Fruit fly (Drosophila melanogaster) whole organism, embryonic: ENCODE data around the gene CG6479.

Source experiments
- ATbp ChIP-seq: fragments of 200-800 bp; sonication (Bioruptor generic); optimal IDR thresholded peaks from 2 replicates; lab custom pipeline; 2017; ENCODE audit warnings: missing biosample characterization, mild to moderate bottlenecking, missing genetic modification characterization, missing genetic modification reagents
- Atf6 ChIP-seq: fragments of 200-800 bp; sonication (Bioruptor generic); IDR thresholded peaks from 2 replicates; pipeline ENCODE4 v1.3.6; 2022; ENCODE audit warnings: missing biosample characterization, missing genetic modification characterization
- BEAF-32 ChIP-seq: fragments of 200-800 bp; sonication (Bioruptor generic); optimal IDR thresholded peaks from 3 replicates; lab custom pipeline; 2017; ENCODE audit warnings: missing biosample characterization, missing genetic modification characterization, mild to moderate bottlenecking, moderate library complexity, missing genetic modification reagents
- Bgb ChIP-seq: fragments of 200-800 bp; sonication (Bioruptor generic); IDR thresholded peaks from 2 replicates; pipeline ENCODE4 v1.3.6; 2022; ENCODE audit warnings: missing biosample characterization, missing genetic modification characterization; ENCODE audit not compliant: partially characterized antibody
- CG12155 ChIP-seq: fragments of 200-800 bp; sonication (Bioruptor generic); optimal IDR thresholded peaks from 3 replicates; lab custom pipeline; 2016; ENCODE audit warnings: missing biosample characterization, missing genetic modification characterization
- CG12299 ChIP-seq: fragments of 200-800 bp; sonication (Bioruptor generic); optimal IDR thresholded peaks from 2 replicates; lab custom pipeline; 2018; ENCODE audit warnings: missing biosample characterization, mild to moderate bottlenecking, missing genetic modification characterization
- CG13894 ChIP-seq: fragments of 200-800 bp; sonication (Bioruptor generic); optimal IDR thresholded peaks from 3 replicates; lab custom pipeline; 2018; ENCODE audit warnings: missing biosample characterization, mild to moderate bottlenecking, missing genetic modification characterization, moderate library complexity
- CG17361 ChIP-seq: fragments of 200-800 bp; sonication (Bioruptor generic); IDR thresholded peaks from 3 replicates; pipeline ENCODE4 v1.3.6; 2022; ENCODE audit warnings: missing biosample characterization, missing genetic modification characterization
- CG30431 ChIP-seq: fragments of 200-800 bp; sonication (Bioruptor generic); optimal IDR thresholded peaks from 2 replicates; lab custom pipeline; 2017; ENCODE audit warnings: missing biosample characterization, missing genetic modification characterization
- CG4617 ChIP-seq: fragments of 200-800 bp; sonication (Bioruptor generic); optimal IDR thresholded peaks from 3 replicates; lab custom pipeline; 2016; ENCODE audit warnings: missing biosample characterization, missing genetic modification characterization, borderline replicate concordance
- CG5180 ChIP-seq: fragments of 200-800 bp; sonication (Bioruptor generic); optimal IDR thresholded peaks from 3 replicates; lab custom pipeline; 2017; ENCODE audit warnings: missing biosample characterization, missing genetic modification characterization, mild to moderate bottlenecking, moderate library complexity, missing genetic modification reagents
- CG5245 ChIP-seq: fragments of 200-800 bp; sonication (Bioruptor generic); optimal IDR thresholded peaks from 3 replicates; lab custom pipeline; 2016; ENCODE audit warnings: missing biosample characterization, missing genetic modification characterization
- CG6813 ChIP-seq: fragments of 200-800 bp; sonication (Bioruptor generic); optimal IDR thresholded peaks from 2 replicates; lab custom pipeline; 2017; ENCODE audit warnings: missing biosample characterization, missing genetic modification characterization, mild to moderate bottlenecking, moderate library complexity, missing genetic modification reagents
- CG7357 ChIP-seq: fragments of 200-800 bp; sonication (Bioruptor generic); IDR thresholded peaks from 3 replicates; pipeline ENCODE4 v1.3.6; 2022; ENCODE audit warnings: missing biosample characterization, missing genetic modification characterization
- CG8089 ChIP-seq: fragments of 200-800 bp; sonication (Bioruptor generic); optimal IDR thresholded peaks from 3 replicates; lab custom pipeline; 2016; ENCODE audit warnings: missing biosample characterization, missing genetic modification characterization
- CG9727 ChIP-seq: fragments of 200-800 bp; sonication (Bioruptor generic); optimal IDR thresholded peaks from 3 replicates; lab custom pipeline; 2017; ENCODE audit warnings: missing biosample characterization, mild to moderate bottlenecking, missing genetic modification characterization
- CG9876 ChIP-seq: fragments of 200-800 bp; sonication (Bioruptor generic); optimal IDR thresholded peaks from 2 replicates; lab custom pipeline; 2016; ENCODE audit warnings: missing biosample characterization, missing genetic modification characterization
- D ChIP-seq, 2 experiments: fragments of 200-800 bp in 1 of 2; fragments of >200 bp in 1 of 2; sonication (Bioruptor generic) in 1 of 2; optimal IDR thresholded peaks; 2 replicates in 1 of 2; 3 replicates in 1 of 2; lab custom pipeline; 2017; ENCODE audit warnings: mild to moderate bottlenecking in 1 of 2, missing biosample characterization in 1 of 2, missing genetic modification characterization in 1 of 2, missing genetic modification reagents in 1 of 2
- HHEX ChIP-seq: fragments of 200-800 bp; sonication (Bioruptor generic); optimal IDR thresholded peaks from 3 replicates; lab custom pipeline; 2017; ENCODE audit warnings: missing biosample characterization, mild to moderate bottlenecking, missing genetic modification characterization, missing genetic modification reagents
- Hr51 ChIP-seq, 2 experiments: fragments of 200-800 bp; sonication (Bioruptor generic); optimal IDR thresholded peaks; 2 replicates in 1 of 2; 3 replicates in 1 of 2; lab custom pipeline; 2016 to 2018; ENCODE audit warnings: missing biosample characterization in 2 of 2, missing genetic modification characterization in 2 of 2, mild to moderate bottlenecking in 1 of 2, moderate library complexity in 1 of 2
- Lpt ChIP-seq: fragments of >200 bp; optimal IDR thresholded peaks from 2 replicates; lab custom pipeline; 2018; ENCODE audit warnings: missing biosample characterization, missing genetic modification characterization
- Mrtf ChIP-seq: fragments of 200-800 bp; sonication (Bioruptor generic); IDR thresholded peaks from 3 replicates; pipeline ENCODE4 v1.3.6; 2022; ENCODE audit warnings: missing biosample characterization, missing genetic modification characterization
- Pdp1 ChIP-seq, 2 experiments: fragments of 200-800 bp; sonication (Bioruptor generic); optimal IDR thresholded peaks; 3 replicates each; lab custom pipeline; 2016; ENCODE audit warnings: missing biosample characterization in 2 of 2, missing genetic modification characterization in 2 of 2, mild to moderate bottlenecking in 1 of 2, moderate library complexity in 1 of 2
- Vsx1 ChIP-seq: fragments of 200-800 bp; sonication (Bioruptor generic); optimal IDR thresholded peaks from 2 replicates; lab custom pipeline; 2017; ENCODE audit warnings: missing biosample characterization, mild to moderate bottlenecking, missing genetic modification characterization, missing genetic modification reagents
- abd-A ChIP-seq: fragments of 200-800 bp; sonication (Bioruptor generic); optimal IDR thresholded peaks from 3 replicates; lab custom pipeline; 2019; ENCODE audit warnings: missing biosample characterization, mild to moderate bottlenecking, missing genetic modification characterization, moderate library complexity
- br ChIP-seq: fragments of >200 bp; optimal IDR thresholded peaks from 2 replicates; lab custom pipeline; 2017
- btn ChIP-seq: fragments of 200-800 bp; sonication (Bioruptor generic); optimal IDR thresholded peaks from 2 replicates; lab custom pipeline; 2016; ENCODE audit warnings: missing biosample characterization, missing genetic modification characterization
- chm ChIP-seq: fragments of 200-800 bp; sonication (Bioruptor generic); IDR thresholded peaks from 2 replicates; pipeline ENCODE4 v1.3.6; 2022; ENCODE audit warnings: missing biosample characterization, missing genetic modification characterization
- danr ChIP-seq: fragments of 200-800 bp; sonication (Bioruptor generic); IDR thresholded peaks from 2 replicates; pipeline ENCODE4 v1.3.6; 2022; ENCODE audit warnings: missing biosample characterization, missing genetic modification characterization
- fd3F ChIP-seq: fragments of 200-800 bp; sonication (Bioruptor generic); optimal IDR thresholded peaks from 2 replicates; lab custom pipeline; 2018; ENCODE audit warnings: missing biosample characterization, mild to moderate bottlenecking, missing genetic modification characterization, moderate library complexity
- grn ChIP-seq: fragments of 200-800 bp; sonication (Bioruptor generic); optimal IDR thresholded peaks from 3 replicates; lab custom pipeline; 2017; ENCODE audit warnings: missing biosample characterization, missing genetic modification characterization
- gsb-n ChIP-seq: fragments of 200-800 bp; sonication (Bioruptor generic); optimal IDR thresholded peaks from 3 replicates; lab custom pipeline; 2018; ENCODE audit warnings: missing biosample characterization, mild to moderate bottlenecking, missing genetic modification characterization
- hbn ChIP-seq: fragments of 200-800 bp; sonication (Bioruptor generic); IDR thresholded peaks from 2 replicates; pipeline ENCODE4 v1.3.6; 2022; ENCODE audit warnings: missing biosample characterization, missing genetic modification characterization; ENCODE audit not compliant: partially characterized antibody
- kni ChIP-seq: fragments of 200-800 bp; sonication (Bioruptor generic); optimal IDR thresholded peaks from 3 replicates; lab custom pipeline; 2017; ENCODE audit warnings: mild to moderate bottlenecking, missing biosample characterization, missing genetic modification reagents, missing genetic modification characterization
- nerfin-1 ChIP-seq: fragments of 200-800 bp; sonication (Bioruptor generic); optimal IDR thresholded peaks from 3 replicates; lab custom pipeline; 2019; ENCODE audit warnings: missing biosample characterization, mild to moderate bottlenecking, missing genetic modification characterization, moderate library complexity
- oc ChIP-seq: fragments of 200-800 bp; sonication (Bioruptor generic); optimal IDR thresholded peaks from 2 replicates; lab custom pipeline; 2018; ENCODE audit warnings: missing biosample characterization, mild to moderate bottlenecking, missing genetic modification characterization, moderate library complexity
- odd ChIP-seq: fragments of 200-800 bp; sonication (Bioruptor generic); optimal IDR thresholded peaks from 2 replicates; lab custom pipeline; 2017; ENCODE audit warnings: missing biosample characterization, mild to moderate bottlenecking, missing genetic modification characterization
- pfk ChIP-seq: fragments of 200-800 bp; sonication (Bioruptor generic); optimal IDR thresholded peaks from 2 replicates; lab custom pipeline; 2018; ENCODE audit warnings: missing biosample characterization, mild to moderate bottlenecking, missing genetic modification characterization, moderate library complexity
- pnt ChIP-seq: fragments of 200-800 bp; sonication (Bioruptor generic); optimal IDR thresholded peaks from 3 replicates; lab custom pipeline; 2016; ENCODE audit warnings: missing biosample characterization, missing genetic modification characterization
- pros ChIP-seq: fragments of 200-800 bp; sonication (Bioruptor generic); optimal IDR thresholded peaks from 3 replicates; lab custom pipeline; 2019; ENCODE audit warnings: missing biosample characterization, mild to moderate bottlenecking, missing genetic modification characterization, moderate library complexity
- schlank ChIP-seq: fragments of 200-800 bp; sonication (Bioruptor generic); optimal IDR thresholded peaks from 2 replicates; lab custom pipeline; 2018; ENCODE audit warnings: missing biosample characterization, mild to moderate bottlenecking, missing genetic modification characterization
- sens ChIP-seq: fragments of 200-800 bp; sonication (Bioruptor generic); peaks from one replicate; lab custom pipeline; 2016; ENCODE audit warnings: missing biosample characterization, missing genetic modification characterization
- sob ChIP-seq: fragments of 200-800 bp; sonication (Bioruptor generic); IDR thresholded peaks from 2 replicates; pipeline ENCODE4 v1.3.6; 2022; ENCODE audit warnings: missing biosample characterization, missing genetic modification characterization
- stc ChIP-seq: fragments of 200-800 bp; sonication (Bioruptor generic); IDR thresholded peaks from 2 replicates; pipeline ENCODE4 v1.3.6; 2022; ENCODE audit warnings: missing biosample characterization, missing genetic modification characterization
- tll ChIP-seq, 2 experiments: fragments of 200-800 bp in 1 of 2; fragments of >200 bp in 1 of 2; sonication (Bioruptor generic) in 1 of 2; optimal IDR thresholded peaks; 2 replicates each; lab custom pipeline; 2017 to 2019; ENCODE audit warnings: missing biosample characterization in 2 of 2, missing genetic modification characterization in 2 of 2, mild to moderate bottlenecking in 1 of 2, moderate library complexity in 1 of 2
- z ChIP-seq: fragments of 200-800 bp; sonication (Bioruptor generic); IDR thresholded peaks from 3 replicates; pipeline ENCODE4 v1.3.6; 2022; ENCODE audit warnings: missing biosample characterization, missing genetic modification characterization
- zen ChIP-seq: fragments of 200-800 bp; sonication (Bioruptor generic); optimal IDR thresholded peaks from 3 replicates; lab custom pipeline; 2018; ENCODE audit warnings: missing biosample characterization, mild to moderate bottlenecking, missing genetic modification characterization, moderate library complexity

Gene CG6479

DNA sequence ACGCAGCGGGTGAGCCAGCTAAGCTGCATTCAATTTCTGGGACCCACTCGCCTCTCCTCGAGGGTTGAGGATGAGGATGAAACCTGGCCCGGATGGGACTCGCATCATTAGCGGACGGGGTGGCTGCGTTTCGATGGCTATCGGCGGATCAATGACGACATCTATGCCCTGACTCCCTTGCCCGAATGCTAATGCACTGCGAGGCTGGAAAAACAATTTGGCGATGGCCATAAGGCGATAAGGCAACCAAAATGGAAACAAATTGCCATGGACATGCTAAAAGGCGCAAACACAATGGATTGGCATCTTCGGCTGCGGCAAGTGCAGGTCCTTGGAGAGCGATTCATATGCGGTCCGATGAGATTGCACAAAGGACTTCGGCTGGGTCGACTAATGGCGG lies 23.9 kb upstream of the CG6479 start:
- TF ChIP-seq oc (tag; lab: Kevin White, UChicago) = peak; percentile 68
- peak; percentile 23 for TF ChIP-seq sens
- no peak for TF ChIP-seq CG4617 (GFP tag; lab: Kevin White, UChicago)
- TF ChIP-seq pros (GFP tag; lab: Kevin White, UChicago) = peak; percentile 21
- no peak for TF ChIP-seq CG17361 (GFP tag; lab: Robert Waterston, UW)
- no peak for TF ChIP-seq hbn (GFP tag; lab: Robert Waterston, UW)
- TF ChIP-seq sob (GFP tag; lab: Robert Waterston, UW) = no peak
- no peak for TF ChIP-seq Mrtf (GFP tag; lab: Robert Waterston, UW)
- TF ChIP-seq Lpt (GFP tag; lab: Kevin White, UChicago) = no peak
- TF ChIP-seq grn = peak; percentile 66
- peak; percentile 80 for TF ChIP-seq zen (tag; lab: Kevin White, UChicago)
- TF ChIP-seq fd3F = no peak
- TF ChIP-seq CG8089 (GFP tag; lab: Kevin White, UChicago) = no peak
- no peak for TF ChIP-seq Pdp1 (GFP tag; optimal IDR thresholded peaks at IDR 0.05; lab: Kevin White, UChicago)
- peak; percentile 27 for TF ChIP-seq nerfin-1 (tag; lab: Kevin White, UChicago)
- no peak for TF ChIP-seq chm
- TF ChIP-seq br = no peak
- TF ChIP-seq CG7357 = 0 out of 3 replicates have a peak, but pooled peaks have one; percentile 17
- TF ChIP-seq odd (GFP tag; lab: Kevin White, UChicago) = no peak
- no peak for TF ChIP-seq Bgb
- TF ChIP-seq tll (GFP tag; optimal IDR thresholded peaks at IDR 0.05; lab: Kevin White, UChicago) = peak in 1 of 2 experiments; percentile 35

DNA sequence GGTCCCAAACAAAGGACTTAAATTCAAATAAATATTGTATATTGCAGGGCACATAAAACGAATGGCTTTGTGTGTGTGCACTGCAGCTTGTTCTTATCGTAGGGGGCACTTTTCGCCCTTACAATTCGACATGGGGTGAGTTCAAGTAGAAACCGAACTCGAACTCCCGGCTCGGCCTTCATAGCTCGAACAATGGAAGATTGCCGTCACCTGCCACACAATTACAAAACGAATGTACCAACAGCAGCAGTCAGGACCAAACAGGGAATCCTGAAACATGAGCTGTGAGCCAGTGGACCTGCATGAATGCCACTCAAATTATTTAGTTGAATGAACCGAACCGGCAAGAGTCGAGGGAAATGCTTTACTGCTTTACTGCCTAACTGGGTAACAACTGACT lies 22.9 kb upstream of the CG6479 start:
- TF ChIP-seq pros (GFP tag; lab: Kevin White, UChicago) = peak; percentile 94
- TF ChIP-seq pfk (GFP tag; lab: Kevin White, UChicago) = no peak
- peak; percentile 85 for TF ChIP-seq D (optimal IDR thresholded peaks at IDR 0.05; lab: Kevin White, UChicago)
- TF ChIP-seq D (GFP tag; optimal IDR thresholded peaks at IDR 0.05; lab: Kevin White, UChicago) = no peak
- TF ChIP-seq kni (GFP tag; lab: Kevin White, UChicago) = peak; percentile 3
- TF ChIP-seq HHEX (GFP tag; lab: Kevin White, UChicago) = no peak
- TF ChIP-seq gsb-n = peak; percentile 54
- TF ChIP-seq schlank (tag; lab: Kevin White, UChicago) = no peak
- TF ChIP-seq CG5180 = peak; percentile 16
- TF ChIP-seq z (GFP tag; lab: Robert Waterston, UW) = no peak
- TF ChIP-seq tll (GFP tag; optimal IDR thresholded peaks at IDR 0.05; lab: Kevin White, UChicago) = peak in 1 of 2 experiments; percentile 63
- TF ChIP-seq stc (GFP tag; lab: Robert Waterston, UW) = no peak
- TF ChIP-seq nerfin-1 (tag; lab: Kevin White, UChicago) = peak; percentile 6
- no peak for TF ChIP-seq abd-A (tag; lab: Kevin White, UChicago)
- no peak for TF ChIP-seq CG9876 (GFP tag; lab: Kevin White, UChicago)
- TF ChIP-seq CG12155 (GFP tag; lab: Kevin White, UChicago) = no peak
- TF ChIP-seq, all 482 proteins: peak for 7

DNA sequence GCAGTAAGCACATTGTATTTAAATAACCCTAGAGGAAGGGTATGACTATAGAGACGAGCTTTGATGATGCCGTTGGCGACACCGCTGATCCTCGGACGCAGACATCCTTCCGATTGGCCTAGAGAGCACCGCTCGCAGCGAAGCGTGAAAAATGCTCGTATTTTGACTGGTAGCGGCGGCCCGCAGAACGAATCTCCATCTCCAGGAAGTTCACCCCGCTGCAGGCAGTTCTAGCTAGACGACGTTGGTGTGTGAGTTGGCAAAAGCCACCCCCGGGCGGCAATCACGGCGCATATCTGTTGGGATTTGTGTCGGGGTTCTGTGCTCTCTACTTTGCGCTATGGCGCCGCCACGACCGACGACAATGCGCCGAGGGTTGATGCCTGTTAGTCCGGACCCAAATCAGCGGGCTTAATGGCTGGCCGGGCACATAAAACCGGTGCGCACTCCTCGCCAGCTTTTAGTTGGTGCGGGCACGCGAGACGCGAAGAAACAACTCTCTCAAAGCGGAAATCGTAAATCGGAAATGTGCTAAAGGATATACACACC lies 20.2 kb upstream of the CG6479 start, which contains the start of gene tap:
tap (plus strand) TSS at position 458 of the 549 bp plus-strand sequence.
- TF ChIP-seq Vsx1 (GFP tag; lab: Kevin White, UChicago) (no peak), CG13894 (peak; percentile 62), CG12299 (tag; lab: Kevin White, UChicago) (no peak), gsb-n (peak; percentile 89), danr (GFP tag; lab: Robert Waterston, UW) (no peak), ATbp (GFP tag; lab: Kevin White, UChicago) (no peak), Atf6 (GFP tag; lab: Robert Waterston, UW) (no peak), CG9727 (GFP tag; lab: Kevin White, UChicago) (no peak), Hr51 (GFP tag; optimal IDR thresholded peaks at IDR 0.05; lab: Kevin White, UChicago) (no peak), btn (no peak), pnt (GFP tag; lab: Kevin White, UChicago) (no peak), CG30431 (no peak), CG5245 (no peak), CG6813 (GFP tag; lab: Kevin White, UChicago) (no peak), BEAF-32 (no peak), kni (GFP tag; lab: Kevin White, UChicago) (peak; percentile 25), pros (GFP tag; lab: Kevin White, UChicago) (peak; percentile 77)
